Worm (Caenorhabditis elegans): ENCODE data around the gene C17H11.4.

Gene C17H11.4

ce11 chrX:8169534-8169933, 11.9 kb downstream of the C17H11.4 start, which contains the start of gene C17H11.2:
Gene C17H11.2 (plus strand): TSS chrX:8169930.
- TF ChIP-seq C34B4.2 (tag; optimal IDR thresholded peaks at IDR 0.05) (no peak), dpl-1 (GFP tag; optimal IDR thresholded peaks at IDR 0.05) (no peak), ceh-90 (tag; optimal IDR thresholded peaks at IDR 0.05) (no peak), hpl-2 (GFP tag; optimal IDR thresholded peaks at IDR 0.05) (no peak), C16A3.4 (tag; optimal IDR thresholded peaks at IDR 0.05) (peak; percentile 6), elt-2 (tag; optimal IDR thresholded peaks at IDR 0.05) (no peak), lin-14 (GFP tag; optimal IDR thresholded peaks at IDR 0.05) (peak; percentile 42), alr-1 (tag; optimal IDR thresholded peaks at IDR 0.05; ENCODE audit: borderline replicate concordance) (no peak), unc-86 (tag; optimal IDR thresholded peaks at IDR 0.05) (no peak), vab-15 (tag; optimal IDR thresholded peaks at IDR 0.05) (no peak), mdl-1 (tag; optimal IDR thresholded peaks at IDR 0.05) (no peak), snpc-4 (tag; optimal IDR thresholded peaks at IDR 0.05) (no peak), grh-1 (GFP tag; IDR thresholded peaks at IDR 0.05) (no peak), unc-30 (tag; optimal IDR thresholded peaks at IDR 0.05) (no peak), sup-37 (GFP tag; optimal IDR thresholded peaks at IDR 0.05) (no peak), xbp-1 (tag; optimal IDR thresholded peaks at IDR 0.05) (no peak), lir-3 (tag; optimal IDR thresholded peaks at IDR 0.05; ENCODE audit: poor library complexity) (no peak), F16B12.6 (tag; optimal IDR thresholded peaks at IDR 0.05) (no peak), nhr-11 (tag; optimal IDR thresholded peaks at IDR 0.05) (no peak), hlh-4 (tag; optimal IDR thresholded peaks at IDR 0.05) (no peak), swsn-7 (tag; optimal IDR thresholded peaks at IDR 0.05) (no peak), egl-13 (tag; optimal IDR thresholded peaks at IDR 0.05) (no peak), lin-39 (tag; optimal IDR thresholded peaks at IDR 0.05) (no peak), nhr-28 (tag; optimal IDR thresholded peaks at IDR 0.05) (no peak), elt-3 (tag; optimal IDR thresholded peaks at IDR 0.05) (peak in 1 of 6 experiments; percentile 5), ceh-88 (GFP tag; IDR thresholded peaks at IDR 0.05) (no peak), blmp-1 (tag; optimal IDR thresholded peaks at IDR 0.05) (peak; percentile 43), tlp-1 (tag; optimal IDR thresholded peaks at IDR 0.05) (no peak), skn-1 (tag; optimal IDR thresholded peaks at IDR 0.05) (no peak), pqm-1 (tag; optimal IDR thresholded peaks at IDR 0.05) (no peak), ama-1 (optimal IDR thresholded peaks at IDR 0.05) (no peak), nhr-76 (tag; optimal IDR thresholded peaks at IDR 0.05) (no peak), unc-130 (tag; optimal IDR thresholded peaks at IDR 0.05) (no peak), isw-1 (GFP tag; IDR thresholded peaks at IDR 0.05) (no peak), ceh-63 (GFP tag; optimal IDR thresholded peaks at IDR 0.05) (no peak), zip-4 (GFP tag; optimal IDR thresholded peaks at IDR 0.05) (no peak), snu-23 (GFP tag; optimal IDR thresholded peaks at IDR 0.05) (peak; percentile 38), ets-5 (GFP tag; IDR thresholded peaks at IDR 0.05) (no peak), efl-1 (optimal IDR thresholded peaks at IDR 0.05) (no peak), efl-1 (GFP tag; optimal IDR thresholded peaks at IDR 0.05 in 1 of 2) (peak in 1 of 2 experiments; percentile 89), lin-13 (GFP tag; optimal IDR thresholded peaks at IDR 0.05) (no peak), sptf-1 (tag; optimal IDR thresholded peaks at IDR 0.05) (no peak), rnt-1 (tag; optimal IDR thresholded peaks at IDR 0.05) (no peak), mef-2 (tag; optimal IDR thresholded peaks at IDR 0.05) (no peak), unc-98 (GFP tag; IDR thresholded peaks at IDR 0.05) (no peak), mab-9 (GFP tag; IDR thresholded peaks at IDR 0.05) (no peak), irx-1 (tag; optimal IDR thresholded peaks at IDR 0.05) (no peak), nhr-71 (tag; optimal IDR thresholded peaks at IDR 0.05) (no peak), mep-1 (tag; optimal IDR thresholded peaks at IDR 0.05) (no peak), aly-2 (tag; optimal IDR thresholded peaks at IDR 0.05) (no peak), jun-1 (tag; optimal IDR thresholded peaks at IDR 0.05) (no peak), egl-27 (tag; optimal IDR thresholded peaks at IDR 0.05) (no peak), nhr-85 (tag) (no peak), nhr-77 (tag; optimal IDR thresholded peaks at IDR 0.05) (no peak), pag-3 (tag; optimal IDR thresholded peaks at IDR 0.05; ENCODE audit: borderline replicate concordance, insufficient read depth) (no peak)

All from whole organism, L1 larva.